Fruit fly (Drosophila melanogaster) whole organism, embryonic: ENCODE measurements around the gene CanB.
A peak's percentile ranks its signal among the peaks of the same experiment; 100 is the strongest.

Source experiments
- Atf-2 ChIP-seq: fragments of 200-800 bp; sonication (Bioruptor generic); optimal IDR thresholded peaks from 2 replicates; lab custom pipeline; 2016; ENCODE audit warnings: missing biosample characterization, missing genetic modification characterization
- Atf3 ChIP-seq: fragments of 200-800 bp; sonication (Bioruptor generic); optimal IDR thresholded peaks from 3 replicates; lab custom pipeline; 2016; ENCODE audit warnings: missing biosample characterization, missing genetic modification characterization
- Awh ChIP-seq: fragments of 200-800 bp; sonication (Bioruptor generic); IDR thresholded peaks from 2 replicates; pipeline ENCODE4, ENCODE4 v1.3.6; 2022; ENCODE audit warnings: missing biosample characterization, missing genetic modification characterization
- CG10209 ChIP-seq: fragments of 200-800 bp; sonication (Bioruptor generic); optimal IDR thresholded peaks from 3 replicates; lab custom pipeline; 2017; ENCODE audit warnings: missing biosample characterization, mild to moderate bottlenecking, missing genetic modification characterization, missing genetic modification reagents
- CG10654 ChIP-seq: fragments of 200-800 bp; sonication (Bioruptor generic); optimal IDR thresholded peaks from 2 replicates; lab custom pipeline; 2016; ENCODE audit warnings: missing biosample characterization, missing genetic modification characterization
- CG13894 ChIP-seq: fragments of 200-800 bp; sonication (Bioruptor generic); optimal IDR thresholded peaks from 3 replicates; lab custom pipeline; 2018; ENCODE audit warnings: missing biosample characterization, mild to moderate bottlenecking, missing genetic modification characterization, moderate library complexity
- CG14965 ChIP-seq: fragments of 200-800 bp; sonication (Bioruptor generic); optimal IDR thresholded peaks from 2 replicates; lab custom pipeline; 2016; ENCODE audit warnings: missing biosample characterization, missing genetic modification characterization, borderline replicate concordance
- CG15011 ChIP-seq: fragments of 200-800 bp; sonication (Bioruptor generic); optimal IDR thresholded peaks from 3 replicates; lab custom pipeline; 2018; ENCODE audit warnings: missing biosample characterization, mild to moderate bottlenecking, missing genetic modification characterization
- CG15696 ChIP-seq: fragments of 200-800 bp; sonication (Bioruptor generic); optimal IDR thresholded peaks from 2 replicates; lab custom pipeline; 2019; ENCODE audit warnings: missing biosample characterization, mild to moderate bottlenecking, missing genetic modification characterization, moderate library complexity
- CG17359 ChIP-seq: fragments of 200-800 bp; sonication (Bioruptor generic); optimal IDR thresholded peaks from 3 replicates; lab custom pipeline; 2018; ENCODE audit warnings: missing biosample characterization, mild to moderate bottlenecking, missing genetic modification characterization, moderate library complexity
- CG2116 ChIP-seq: fragments of 200-800 bp; sonication (Bioruptor generic); optimal IDR thresholded peaks from 3 replicates; lab custom pipeline; 2018; ENCODE audit warnings: missing biosample characterization, mild to moderate bottlenecking, missing genetic modification characterization
- CG2120 ChIP-seq: fragments of 200-800 bp; sonication (Bioruptor generic); optimal IDR thresholded peaks from 3 replicates; lab custom pipeline; 2016; ENCODE audit warnings: missing biosample characterization, missing genetic modification characterization
- CG2199 ChIP-seq: fragments of 200-800 bp; sonication (Bioruptor generic); IDR thresholded peaks from 3 replicates; pipeline ENCODE4 v1.3.6; 2022; ENCODE audit warnings: missing biosample characterization, missing genetic modification characterization
- CG30431 ChIP-seq: fragments of 200-800 bp; sonication (Bioruptor generic); optimal IDR thresholded peaks from 2 replicates; lab custom pipeline; 2017; ENCODE audit warnings: missing biosample characterization, missing genetic modification characterization
- CG42726 ChIP-seq: fragments of 200-800 bp; sonication (Bioruptor generic); IDR thresholded peaks from 2 replicates; pipeline ENCODE4 v1.3.6; 2022; ENCODE audit warnings: missing biosample characterization, missing genetic modification characterization; ENCODE audit not compliant: partially characterized antibody
- CG7963 ChIP-seq: fragments of 200-800 bp; sonication (Bioruptor generic); IDR thresholded peaks from 3 replicates; pipeline ENCODE4 v1.3.6; 2022; ENCODE audit warnings: missing biosample characterization, missing genetic modification characterization; ENCODE audit not compliant: partially characterized antibody
- CG7987 ChIP-seq: fragments of 200-800 bp; sonication (Bioruptor generic); optimal IDR thresholded peaks from 2 replicates; lab custom pipeline; 2018; ENCODE audit warnings: missing biosample characterization, mild to moderate bottlenecking, missing genetic modification characterization, moderate library complexity
- CG8944 ChIP-seq: fragments of 200-800 bp; sonication (Bioruptor generic); optimal IDR thresholded peaks from 3 replicates; lab custom pipeline; 2016; ENCODE audit warnings: missing biosample characterization, missing genetic modification characterization
- Chrac-16 ChIP-seq: fragments of 200-800 bp; sonication (Bioruptor generic); optimal IDR thresholded peaks from 3 replicates; lab custom pipeline; 2016; ENCODE audit warnings: missing biosample characterization, missing genetic modification characterization
- D19A ChIP-seq: fragments of 200-800 bp; optimal IDR thresholded peaks from 3 replicates; lab custom pipeline; 2019; ENCODE audit warnings: missing biosample characterization, mild to moderate bottlenecking, missing genetic modification characterization, moderate library complexity
- Dbx ChIP-seq: fragments of 200-800 bp; sonication (Bioruptor generic); IDR thresholded peaks from 3 replicates; pipeline ENCODE4 v1.3.6; 2022; ENCODE audit warnings: missing biosample characterization, missing genetic modification characterization
- Dek ChIP-seq: fragments of 200-800 bp; sonication (Bioruptor generic); optimal IDR thresholded peaks from 3 replicates; lab custom pipeline; 2019; ENCODE audit warnings: missing biosample characterization, mild to moderate bottlenecking, missing genetic modification characterization, moderate library complexity
- Doc3 ChIP-seq: fragments of 200-800 bp; sonication (Bioruptor generic); IDR thresholded peaks from 3 replicates; pipeline ENCODE4 v1.3.6; 2022; ENCODE audit warnings: missing biosample characterization, missing genetic modification characterization; ENCODE audit not compliant: partially characterized antibody
- Dp ChIP-seq: fragments of 200-800 bp; sonication (Bioruptor generic); optimal IDR thresholded peaks from 2 replicates; lab custom pipeline; 2018; ENCODE audit warnings: missing biosample characterization, mild to moderate bottlenecking, missing genetic modification characterization, moderate library complexity
- Ets97D ChIP-seq: fragments of 200-800 bp; sonication (Bioruptor generic); optimal IDR thresholded peaks from 3 replicates; lab custom pipeline; 2016; ENCODE audit warnings: missing biosample characterization, missing genetic modification characterization
- Gug ChIP-seq: fragments of 200-800 bp; sonication (Bioruptor generic); IDR thresholded peaks from 4 replicates; pipeline ENCODE4 v1.3.6; 2022; ENCODE audit warnings: missing biosample characterization, missing genetic modification characterization
- Hr39 ChIP-seq: fragments of >200 bp; optimal IDR thresholded peaks from 2 replicates; lab custom pipeline; 2017
- Mes4 ChIP-seq: fragments of 200-800 bp; sonication (Bioruptor generic); optimal IDR thresholded peaks from 2 replicates; lab custom pipeline; 2016; ENCODE audit warnings: missing biosample characterization, missing genetic modification characterization
- Oaz ChIP-seq: fragments of 200-800 bp; sonication (Bioruptor generic); IDR thresholded peaks from 2 replicates; pipeline ENCODE4 v1.3.6; 2022; ENCODE audit warnings: missing biosample characterization, missing genetic modification characterization
- Optix ChIP-seq: fragments of 200-800 bp; sonication (Bioruptor generic); IDR thresholded peaks from 3 replicates; pipeline ENCODE4 v1.3.6; 2022; ENCODE audit warnings: missing biosample characterization, missing genetic modification characterization
- Pdp1 ChIP-seq, 2 experiments: fragments of 200-800 bp; sonication (Bioruptor generic); optimal IDR thresholded peaks; 3 replicates each; lab custom pipeline; 2016; ENCODE audit warnings: missing biosample characterization in 2 of 2, missing genetic modification characterization in 2 of 2, mild to moderate bottlenecking in 1 of 2, moderate library complexity in 1 of 2
- Rx ChIP-seq: fragments of 200-800 bp; sonication (Bioruptor generic); IDR thresholded peaks from 2 replicates; pipeline ENCODE4 v1.3.6; 2022; ENCODE audit warnings: missing biosample characterization, missing genetic modification characterization
- Side ChIP-seq: fragments of 200-800 bp; sonication (Bioruptor generic); optimal IDR thresholded peaks from 2 replicates; lab custom pipeline; 2016; ENCODE audit warnings: missing biosample characterization, missing genetic modification characterization
- Spps ChIP-seq: fragments of 200-800 bp; sonication (Bioruptor generic); optimal IDR thresholded peaks from 2 replicates; lab custom pipeline; 2018; ENCODE audit warnings: missing biosample characterization, mild to moderate bottlenecking, missing genetic modification characterization
- br ChIP-seq: fragments of >200 bp; optimal IDR thresholded peaks from 2 replicates; lab custom pipeline; 2017
- chm ChIP-seq: fragments of 200-800 bp; sonication (Bioruptor generic); IDR thresholded peaks from 2 replicates; pipeline ENCODE4 v1.3.6; 2022; ENCODE audit warnings: missing biosample characterization, missing genetic modification characterization
- croc ChIP-seq: fragments of 200-800 bp; sonication (Bioruptor generic); conservative IDR thresholded peaks from 3 replicates; pipeline ENCODE4 v1.3.6; 2022; ENCODE audit warnings: missing biosample characterization, missing genetic modification characterization
- fd102C ChIP-seq: fragments of 200-800 bp; sonication (Bioruptor generic); optimal IDR thresholded peaks from 2 replicates; lab custom pipeline; 2018; ENCODE audit warnings: missing biosample characterization, mild to moderate bottlenecking, missing genetic modification characterization, moderate library complexity
- ham ChIP-seq: fragments of 200-800 bp; sonication (Bioruptor generic); IDR thresholded peaks from 2 replicates; pipeline ENCODE4 v1.3.6; 2022; ENCODE audit warnings: missing biosample characterization, missing genetic modification characterization
- hkb ChIP-seq, 2 experiments: fragments of 200-800 bp in 1 of 2; fragments of >200 bp in 1 of 2; sonication (Bioruptor generic) in 1 of 2; IDR thresholded peaks in 1 of 2; optimal IDR thresholded peaks in 1 of 2; 2 replicates each; pipeline versions ENCODE4 v1.3.6 to Lab custom; 2017 to 2022; ENCODE audit warnings: missing biosample characterization in 1 of 2, missing genetic modification characterization in 1 of 2
- nmo ChIP-seq: fragments of 200-800 bp; sonication (Bioruptor generic); optimal IDR thresholded peaks from 2 replicates; lab custom pipeline; 2018; ENCODE audit warnings: missing biosample characterization, mild to moderate bottlenecking, missing genetic modification characterization, moderate library complexity
- org-1 ChIP-seq: fragments of 200-800 bp; sonication (Bioruptor generic); optimal IDR thresholded peaks from 2 replicates; lab custom pipeline; 2017; ENCODE audit warnings: missing biosample characterization, missing genetic modification characterization
- pho ChIP-seq: fragments of 200-800 bp; sonication (Bioruptor generic); optimal IDR thresholded peaks from 2 replicates; lab custom pipeline; 2016; ENCODE audit warnings: missing biosample characterization, missing genetic modification characterization
- rib ChIP-seq: fragments of 200-800 bp; sonication (Bioruptor generic); IDR thresholded peaks from 2 replicates; pipeline ENCODE4 v1.3.6; 2022; ENCODE audit warnings: missing biosample characterization, missing genetic modification characterization
- sc ChIP-seq, 3 experiments: fragments of >200 bp in 2 of 3; fragments of 200-800 bp in 1 of 3; sonication (Bioruptor generic) in 1 of 3; optimal IDR thresholded peaks; 2 replicates in 2 of 3; 3 replicates in 1 of 3; lab custom pipeline; 2017; ENCODE audit warnings: mild to moderate bottlenecking in 1 of 3, missing biosample characterization in 1 of 3, missing genetic modification characterization in 1 of 3, missing genetic modification reagents in 1 of 3
- sd ChIP-seq: fragments of 200-800 bp; sonication (Bioruptor generic); optimal IDR thresholded peaks from 3 replicates; lab custom pipeline; 2018; ENCODE audit warnings: missing biosample characterization, mild to moderate bottlenecking, missing genetic modification characterization, moderate library complexity
- sug ChIP-seq: fragments of 200-800 bp; optimal IDR thresholded peaks from 2 replicates; lab custom pipeline; 2019; ENCODE audit warnings: missing biosample characterization, mild to moderate bottlenecking, missing genetic modification characterization, moderate library complexity
- tin ChIP-seq: fragments of 200-800 bp; sonication (Bioruptor generic); optimal IDR thresholded peaks from 3 replicates; lab custom pipeline; 2016; ENCODE audit warnings: missing biosample characterization, missing genetic modification characterization
- vnd ChIP-seq: fragments of 200-800 bp; sonication (Bioruptor generic); IDR thresholded peaks from 3 replicates; pipeline ENCODE4 v1.3.6; 2022; ENCODE audit warnings: missing biosample characterization, missing genetic modification characterization; ENCODE audit not compliant: partially characterized antibody

CanB gene

dm6 chrX:5329266-5329898 lies 2.9 kb upstream of the CanB start, which contains the start of the genes CG3309 and XRCC1 (continued):
- peak; percentile 47 for TF ChIP-seq sug
- no peak for TF ChIP-seq CG14965 (GFP tag; lab: Kevin White, UChicago)
- TF ChIP-seq CG10209 = peak; percentile 46
- TF ChIP-seq vnd (GFP tag; lab: Robert Waterston, UW) = peak; percentile 87
- TF ChIP-seq pho (GFP tag; lab: Kevin White, UChicago) = no peak
- TF ChIP-seq CG30431 (GFP tag; lab: Kevin White, UChicago) = peak; percentile 1
- 0 out of 2 replicates have a peak, but pooled peaks have one; percentile 13 for TF ChIP-seq Rx (GFP tag; lab: Robert Waterston, UW)
- no peak for TF ChIP-seq ham (GFP tag; lab: Robert Waterston, UW)
- no peak for TF ChIP-seq hkb (optimal IDR thresholded peaks at IDR 0.05; lab: Kevin White, UChicago)
- TF ChIP-seq hkb (GFP tag; IDR thresholded peaks at IDR 0.05; lab: Robert Waterston, UW) = peak; percentile 46; the same call in 1 of the 2 replicates
- no peak for TF ChIP-seq Awh
- no peak for TF ChIP-seq Hr39 (lab: Kevin White, UChicago)
- TF ChIP-seq CG15011 (GFP tag; lab: Kevin White, UChicago) = no peak
- TF ChIP-seq Dek (tag; lab: Kevin White, UChicago) = peak; percentile 22
- TF ChIP-seq Ets97D (GFP tag; lab: Kevin White, UChicago) = no peak
- peak; percentile 76 for TF ChIP-seq CG7963 (GFP tag; lab: Robert Waterston, UW)
- peak; percentile 13 for TF ChIP-seq Chrac-16 (GFP tag; lab: Kevin White, UChicago)
- TF ChIP-seq tin = peak; percentile 17
- TF ChIP-seq Atf-2 (GFP tag; lab: Kevin White, UChicago) = no peak
- TF ChIP-seq Dbx (GFP tag; lab: Robert Waterston, UW) = peak; percentile 64; the same call in 2 of the 3 replicates
- peak; percentile 24 for TF ChIP-seq CG2116 (GFP tag; lab: Kevin White, UChicago)
- TF ChIP-seq CG13894 (tag; lab: Kevin White, UChicago) = peak; percentile 54
- TF ChIP-seq CG42726 (GFP tag; lab: Robert Waterston, UW) = peak; percentile 82
- no peak for TF ChIP-seq D19A
- TF ChIP-seq Gug = peak; percentile 59; the same call in 2 of the 4 replicates
- TF ChIP-seq CG10654 (GFP tag; lab: Kevin White, UChicago) = no peak
- TF ChIP-seq Doc3 (GFP tag; lab: Robert Waterston, UW) = peak; percentile 86
- no peak for TF ChIP-seq CG2199 (GFP tag; lab: Robert Waterston, UW)
- no peak for TF ChIP-seq Mes4
- TF ChIP-seq CG2120 (GFP tag; lab: Kevin White, UChicago) = peak; percentile 47
- peak; percentile 55 for TF ChIP-seq nmo
- no peak for TF ChIP-seq fd102C
- TF ChIP-seq CG7987 = no peak
- no peak for TF ChIP-seq br (lab: Kevin White, UChicago)
- TF ChIP-seq Spps (tag; lab: Kevin White, UChicago) = no peak
- TF ChIP-seq sd (tag; lab: Kevin White, UChicago) = no peak
- no peak for TF ChIP-seq Side (GFP tag; lab: Kevin White, UChicago)
- no peak for TF ChIP-seq chm (GFP tag; lab: Robert Waterston, UW)
- TF ChIP-seq CG15696 (tag; lab: Kevin White, UChicago) = peak; percentile 42
- peak; percentile 42 for TF ChIP-seq CG17359
- TF ChIP-seq Optix = no peak; the same call in 2 of the 3 replicates
- no peak; the same call in 2 of the 3 replicates for TF ChIP-seq croc
- no peak for TF ChIP-seq sc (optimal IDR thresholded peaks at IDR 0.05; lab: Kevin White, UChicago)
- TF ChIP-seq sc (GFP tag; optimal IDR thresholded peaks at IDR 0.05; lab: Kevin White, UChicago) = no peak
- no peak for TF ChIP-seq CG8944 (GFP tag; lab: Kevin White, UChicago)
- TF ChIP-seq Oaz (GFP tag; lab: Robert Waterston, UW) = peak; percentile 49; the same call in 1 of the 2 replicates
- peak; percentile 31 for TF ChIP-seq Dp (GFP tag; lab: Kevin White, UChicago)
- peak in 1 of 2 experiments; percentile 15 for TF ChIP-seq Pdp1 (GFP tag; optimal IDR thresholded peaks at IDR 0.05; lab: Kevin White, UChicago)
- TF ChIP-seq rib (GFP tag; lab: Robert Waterston, UW) = peak; percentile 46; the same call in 1 of the 2 replicates
- TF ChIP-seq Atf3 = no peak
- no peak for TF ChIP-seq org-1
